Worm (Caenorhabditis elegans) whole organism, late embryonic: ENCODE data around the gene nspb-12.

Source experiments
- K02D7.2 ChIP-seq: sonication (generic microtip); optimal IDR thresholded peaks from 2 replicates; lab custom pipeline; 2017; ENCODE audit warnings: mild to moderate bottlenecking, missing genetic modification characterization, missing compliant biosample characterization
- ceh-6 ChIP-seq: fragments of 200-800 bp; sonication (Bioruptor generic); optimal IDR thresholded peaks from 2 replicates; lab custom pipeline; 2018; ENCODE audit warnings: mild to moderate bottlenecking, missing genetic modification characterization, missing compliant biosample characterization
- elt-2 ChIP-seq: sonication (generic microtip); optimal IDR thresholded peaks from 2 replicates; lab custom pipeline; 2016; ENCODE audit warnings: missing genetic modification reagents, missing genetic modification characterization, missing compliant biosample characterization
- eyg-1 ChIP-seq: sonication (generic microtip); optimal IDR thresholded peaks from 2 replicates; lab custom pipeline; 2016; ENCODE audit warnings: missing genotype, missing genetic modification characterization, missing compliant biosample characterization
- hlh-30 ChIP-seq: sonication (generic microtip); optimal IDR thresholded peaks from 2 replicates; lab custom pipeline; 2017; ENCODE audit warnings: antibody characterized with exemption, missing genetic modification characterization, missing compliant biosample characterization; ENCODE audit not compliant: insufficient read depth
- nhr-11 ChIP-seq: fragments of 150-350 bp; optimal IDR thresholded peaks from 2 replicates; lab custom pipeline; 2014; ENCODE audit warnings: missing biosample characterization, missing genetic modification characterization
- syd-9 ChIP-seq: sonication (generic microtip); optimal IDR thresholded peaks from 2 replicates; lab custom pipeline; 2016; ENCODE audit warnings: mild to moderate bottlenecking, missing genetic modification characterization, moderate library complexity, missing compliant biosample characterization
- tbx-2 ChIP-seq: sonication (generic microtip); optimal IDR thresholded peaks from 2 replicates; lab custom pipeline; 2016; ENCODE audit warnings: missing genetic modification characterization, missing compliant biosample characterization
- zip-5 ChIP-seq: sonication (generic microtip); optimal IDR thresholded peaks from 2 replicates; lab custom pipeline; 2016; ENCODE audit warnings: missing genetic modification characterization, missing compliant biosample characterization

DNA sequence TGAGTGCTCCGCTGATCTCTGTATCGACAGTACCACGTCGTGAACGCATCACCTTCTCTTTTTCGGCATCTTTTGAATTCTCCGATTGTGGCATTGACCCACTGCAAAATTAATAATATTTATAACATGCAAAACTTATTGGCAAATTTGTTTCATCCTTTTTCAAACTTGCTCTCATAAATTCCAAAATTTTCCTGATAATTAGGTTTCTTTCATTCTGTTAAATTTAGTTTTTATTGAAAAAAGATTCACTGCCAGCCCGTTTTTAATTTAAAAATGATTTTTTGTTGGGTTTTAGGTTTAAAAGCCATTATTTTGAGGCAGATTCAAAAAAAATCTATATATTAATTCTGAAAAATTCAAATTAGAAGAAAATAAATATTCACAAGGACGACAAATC is 31.4 kb upstream of the nspb-12 start, which contains the start of gene wdr-37:
- TF ChIP-seq zip-5 (tag; lab: Kevin White, UChicago) (no peak), nhr-11 (no peak), syd-9 (tag; lab: Kevin White, UChicago) (no peak), tbx-2 (no peak), ceh-6 (GFP tag; lab: Kevin White, UChicago) (no peak), elt-2 (tag; lab: Kevin White, UChicago) (no peak), hlh-30 (no peak), eyg-1 (tag; lab: Kevin White, UChicago) (no peak), K02D7.2 (no peak)
